In the genomic region with DNA sequence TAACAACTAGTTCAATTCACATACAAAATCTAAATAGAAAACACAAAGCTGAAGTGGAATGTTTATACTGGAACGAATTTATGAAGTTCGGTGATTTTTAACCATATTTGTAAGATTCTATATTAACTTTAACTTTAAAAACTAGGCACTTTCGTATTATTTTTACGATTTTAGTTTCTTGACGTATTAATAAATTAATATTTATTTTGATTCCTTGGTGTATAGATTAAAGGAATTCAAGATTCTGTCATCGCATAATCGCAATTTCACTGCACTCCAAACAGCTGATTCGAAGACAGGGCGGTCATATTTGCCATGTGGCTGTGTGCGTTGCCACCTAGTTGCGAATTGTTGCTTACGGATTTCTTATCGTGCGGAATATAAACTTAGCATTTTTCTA, we compare ENCODE assay signal across 5 fruit fly cellular contexts.
A peak's percentile ranks its signal among the peaks of the same experiment; 100 is the strongest.
TF ChIP-seq lines count a peak whose summit lies in the region.

A gene (minus strand): TSS at position 279 of the 400 bp plus-strand sequence.
A gene (plus strand): TSS at position 336 of the 400 bp plus-strand sequence.

TF ChIP-seq in whole organism, adult, 20 proteins besides CTCF, POLR2A, EP300 and RAD21 (continued from another document):
- TF ChIP-seq pad (GFP tag; optimal IDR thresholded peaks at IDR 0.05; lab: Kevin White, UChicago) (peak; percentile 72), CG33017 (tag; optimal IDR thresholded peaks at IDR 0.05; lab: Kevin White, UChicago) (peak; percentile 99), Clk (GFP tag; optimal IDR thresholded peaks at IDR 0.05; lab: Kevin White, UChicago) (peak; percentile 37)

TF ChIP-seq in whole organism, embryonic, 481 proteins besides CTCF, POLR2A, EP300 and RAD21 (continued from another document and continues in another):
- TF ChIP-seq CG12155 (GFP tag; optimal IDR thresholded peaks at IDR 0.05; lab: Kevin White, UChicago) (no peak), Mrtf (GFP tag; IDR thresholded peaks at IDR 0.05; lab: Robert Waterston, UW) (peak; percentile 88), lola (GFP tag; optimal IDR thresholded peaks at IDR 0.05; lab: Kevin White, UChicago) (peak in 1 of 3 experiments; percentile 88), tx (GFP tag; optimal IDR thresholded peaks at IDR 0.05; lab: Kevin White, UChicago) (peak; percentile 30), Ets65A (GFP tag; lab: Kevin White, UChicago) (no peak), CoRest (tag; optimal IDR thresholded peaks at IDR 0.05; lab: Kevin White, UChicago) (peak; percentile 96), Lpt (GFP tag; optimal IDR thresholded peaks at IDR 0.05; lab: Kevin White, UChicago) (no peak), Trl (optimal IDR thresholded peaks at IDR 0.05; lab: Kevin White, UChicago) (no peak), Trl (GFP tag; optimal IDR thresholded peaks at IDR 0.05; lab: Kevin White, UChicago) (peak; percentile 64), Dfd (GFP tag; optimal IDR thresholded peaks at IDR 0.05; lab: Kevin White, UChicago) (no peak), CG9876 (GFP tag; optimal IDR thresholded peaks at IDR 0.05; lab: Kevin White, UChicago) (no peak), D19A (tag; optimal IDR thresholded peaks at IDR 0.05; lab: Kevin White, UChicago) (peak; percentile 92), CG10959 (GFP tag; IDR thresholded peaks at IDR 0.05; lab: Robert Waterston, UW) (peak; percentile 55; the same call in 1 of the 2 replicates), br (optimal IDR thresholded peaks at IDR 0.05; lab: Kevin White, UChicago) (no peak), BtbVII (GFP tag; optimal IDR thresholded peaks at IDR 0.05; lab: Kevin White, UChicago) (no peak), CG15073 (GFP tag; optimal IDR thresholded peaks at IDR 0.05; lab: Kevin White, UChicago) (no peak), dimm (GFP tag; IDR thresholded peaks at IDR 0.05; lab: Robert Waterston, UW) (peak; percentile 70), CG3281 (GFP tag; optimal IDR thresholded peaks at IDR 0.05; lab: Kevin White, UChicago) (peak; percentile 100), CG11695 (GFP tag; IDR thresholded peaks at IDR 0.05; lab: Robert Waterston, UW) (peak; percentile 93), CG5245 (GFP tag; optimal IDR thresholded peaks at IDR 0.05; lab: Kevin White, UChicago) (peak; percentile 36), fd102C (GFP tag; optimal IDR thresholded peaks at IDR 0.05; lab: Kevin White, UChicago) (peak; percentile 28), Xbp1 (GFP tag; optimal IDR thresholded peaks at IDR 0.05; lab: Kevin White, UChicago) (peak; percentile 88), Awh (GFP tag; IDR thresholded peaks at IDR 0.05; lab: Robert Waterston, UW) (peak; percentile 95), chinmo (GFP tag; IDR thresholded peaks at IDR 0.05; lab: Robert Waterston, UW; ENCODE audit: partially characterized antibody) (no peak), Blimp-1 (GFP tag; optimal IDR thresholded peaks at IDR 0.05; lab: Kevin White, UChicago) (peak; percentile 88), ftz-f1 (GFP tag; optimal IDR thresholded peaks at IDR 0.05; lab: Kevin White, UChicago) (peak; percentile 27), Hand (GFP tag; optimal IDR thresholded peaks at IDR 0.05; lab: Kevin White, UChicago) (peak; percentile 87), gfzf (GFP tag; optimal IDR thresholded peaks at IDR 0.05; lab: Kevin White, UChicago) (peak; percentile 8), Ssrp (tag; optimal IDR thresholded peaks at IDR 0.05; lab: Kevin White, UChicago) (peak; percentile 92), CG13775 (GFP tag; optimal IDR thresholded peaks at IDR 0.05; lab: Kevin White, UChicago) (peak; percentile 87), ssp (GFP tag; IDR thresholded peaks at IDR 0.05; lab: Robert Waterston, UW) (peak; percentile 57)

TF ChIP-seq in whole organism, prepupa, 60 proteins besides CTCF, POLR2A, EP300 and RAD21 (continued from another document and continues in another):
- TF ChIP-seq Hr4 (GFP tag; optimal IDR thresholded peaks at IDR 0.05; lab: Kevin White, UChicago), result peak; percentile 94
- TF ChIP-seq CG8632 (GFP tag; optimal IDR thresholded peaks at IDR 0.05; lab: Kevin White, UChicago), result peak; percentile 96
- peak; percentile 76 for TF ChIP-seq Sox15 (GFP tag; optimal IDR thresholded peaks at IDR 0.05; lab: Kevin White, UChicago)
- TF ChIP-seq CG6808 (GFP tag; optimal IDR thresholded peaks at IDR 0.05; lab: Kevin White, UChicago), result peak; percentile 92
- peak; percentile 88 for TF ChIP-seq CG31627 (GFP tag; optimal IDR thresholded peaks at IDR 0.05; lab: Kevin White, UChicago)
- peak; percentile 96 for TF ChIP-seq dsx (GFP tag; optimal IDR thresholded peaks at IDR 0.05; lab: Kevin White, UChicago; ENCODE audit: poor library complexity, severe bottlenecking)
- TF ChIP-seq Eip75B (GFP tag; optimal IDR thresholded peaks at IDR 0.05; lab: Kevin White, UChicago), result peak; percentile 92
- peak; percentile 81 for TF ChIP-seq Ets21C (GFP tag; optimal IDR thresholded peaks at IDR 0.05; lab: Kevin White, UChicago)
- TF ChIP-seq Eip93F (GFP tag; optimal IDR thresholded peaks at IDR 0.05; lab: Kevin White, UChicago), result peak; percentile 45
- TF ChIP-seq ss (GFP tag; optimal IDR thresholded peaks at IDR 0.05; lab: Kevin White, UChicago), result peak; percentile 89 to 96
- no peak for TF ChIP-seq CG6854 (GFP tag; optimal IDR thresholded peaks at IDR 0.05; lab: Kevin White, UChicago)
- TF ChIP-seq eg (GFP tag; IDR thresholded peaks at IDR 0.05; lab: Robert Waterston, UW), result peak; percentile 99
- TF ChIP-seq CG8119 (GFP tag; IDR thresholded peaks at IDR 0.05; lab: Robert Waterston, UW), result peak; percentile 98
- TF ChIP-seq CG15336 (GFP tag; IDR thresholded peaks at IDR 0.05; lab: Robert Waterston, UW), result peak; percentile 99
- peak; percentile 75 for TF ChIP-seq CG11902 (GFP tag; optimal IDR thresholded peaks at IDR 0.05; lab: Kevin White, UChicago)
- peak; percentile 96 for TF ChIP-seq CG32006 (GFP tag; optimal IDR thresholded peaks at IDR 0.05; lab: Kevin White, UChicago)
- peak; percentile 93 for TF ChIP-seq lz (GFP tag; optimal IDR thresholded peaks at IDR 0.05; lab: Kevin White, UChicago)
- TF ChIP-seq OdsH (GFP tag; optimal IDR thresholded peaks at IDR 0.05; lab: Kevin White, UChicago), result peak; percentile 96
- peak; percentile 90 for TF ChIP-seq Sox102F (GFP tag; optimal IDR thresholded peaks at IDR 0.05; lab: Kevin White, UChicago)
- peak; percentile 98 for TF ChIP-seq CG6163 (GFP tag; IDR thresholded peaks at IDR 0.05; lab: Robert Waterston, UW)
- TF ChIP-seq svp (GFP tag; lab: Kevin White, UChicago), result peak; percentile 93
- peak in 1 of 2 experiments; percentile 80 for TF ChIP-seq salr (GFP tag; optimal IDR thresholded peaks at IDR 0.05; lab: Kevin White, UChicago)
- TF ChIP-seq esn (GFP tag; optimal IDR thresholded peaks at IDR 0.05; lab: Kevin White, UChicago), result peak; percentile 96
- peak; percentile 79 for TF ChIP-seq Blimp-1 (GFP tag; optimal IDR thresholded peaks at IDR 0.05; lab: Kevin White, UChicago)
- peak; percentile 98 for TF ChIP-seq Ets96B (tag; optimal IDR thresholded peaks at IDR 0.05; lab: Kevin White, UChicago)
- peak; percentile 99 for TF ChIP-seq Eip78C (GFP tag; lab: Kevin White, UChicago)
- TF ChIP-seq Hr38 (GFP tag; optimal IDR thresholded peaks at IDR 0.05; lab: Kevin White, UChicago), result no peak
- peak; percentile 91 for TF ChIP-seq CG9139 (GFP tag; optimal IDR thresholded peaks at IDR 0.05; lab: Kevin White, UChicago)
- no peak for TF ChIP-seq vri (GFP tag; optimal IDR thresholded peaks at IDR 0.05; lab: Kevin White, UChicago)
- TF ChIP-seq CG3032 (tag; optimal IDR thresholded peaks at IDR 0.05; lab: Kevin White, UChicago), result peak; percentile 98
- peak; percentile 94 for TF ChIP-seq CG10631 (GFP tag; optimal IDR thresholded peaks at IDR 0.05; lab: Kevin White, UChicago)
- peak; percentile 91 for TF ChIP-seq CG4318 (GFP tag; optimal IDR thresholded peaks at IDR 0.05; lab: Kevin White, UChicago)

TF ChIP-seq in whole organism, pupa, 21 proteins besides CTCF, POLR2A, EP300 and RAD21 (continued from another document):
- TF ChIP-seq CG9948 (tag; optimal IDR thresholded peaks at IDR 0.05; lab: Kevin White, UChicago) (peak; percentile 94), CG10348 (GFP tag; IDR thresholded peaks at IDR 0.05; lab: Robert Waterston, UW) (peak; percentile 71; the same call in 1 of the 2 replicates)

TF ChIP-seq in whole organism, wandering third instar larva, 38 proteins besides CTCF, POLR2A, EP300 and RAD21 (continued from another document):
- no peak for TF ChIP-seq jim (GFP tag; optimal IDR thresholded peaks at IDR 0.05; lab: Kevin White, UChicago)
- TF ChIP-seq dmrt93B (GFP tag; optimal IDR thresholded peaks at IDR 0.05; lab: Kevin White, UChicago), result peak; percentile 88
- peak; percentile 96 for TF ChIP-seq CG9705 (GFP tag; optimal IDR thresholded peaks at IDR 0.05; lab: Kevin White, UChicago)
- peak; percentile 70 for TF ChIP-seq CG32264 (GFP tag; optimal IDR thresholded peaks at IDR 0.05; lab: Kevin White, UChicago)
- TF ChIP-seq GATAd (GFP tag; optimal IDR thresholded peaks at IDR 0.05; lab: Kevin White, UChicago), result peak; percentile 53
- peak; percentile 88 for TF ChIP-seq Hnf4 (GFP tag; optimal IDR thresholded peaks at IDR 0.05; lab: Kevin White, UChicago)
- TF ChIP-seq HLH106 (tag; optimal IDR thresholded peaks at IDR 0.05; lab: Kevin White, UChicago), result peak; percentile 98
- no peak for TF ChIP-seq N (GFP tag; optimal IDR thresholded peaks at IDR 0.05; lab: Kevin White, UChicago)
- TF ChIP-seq sv (GFP tag; optimal IDR thresholded peaks at IDR 0.05; lab: Kevin White, UChicago), result peak; percentile 73
- no peak for TF ChIP-seq Dfd (GFP tag; optimal IDR thresholded peaks at IDR 0.05; lab: Kevin White, UChicago)
- TF ChIP-seq dsf (GFP tag; optimal IDR thresholded peaks at IDR 0.05; lab: Kevin White, UChicago; ENCODE audit: borderline replicate concordance), result peak; percentile 70
- peak; percentile 57 for TF ChIP-seq CrebA (GFP tag; optimal IDR thresholded peaks at IDR 0.05; lab: Kevin White, UChicago; ENCODE audit: borderline replicate concordance)
- TF ChIP-seq Abd-B (GFP tag; optimal IDR thresholded peaks at IDR 0.05; lab: Kevin White, UChicago), result no peak
- peak; percentile 50 for TF ChIP-seq Rel (GFP tag; optimal IDR thresholded peaks at IDR 0.05; lab: Kevin White, UChicago)
- peak; percentile 90 for TF ChIP-seq Rel (tag; optimal IDR thresholded peaks at IDR 0.05; lab: Kevin White, UChicago)
- peak; percentile 95 for TF ChIP-seq brk (GFP tag; optimal IDR thresholded peaks at IDR 0.05; lab: Kevin White, UChicago)
- TF ChIP-seq woc (GFP tag; optimal IDR thresholded peaks at IDR 0.05; lab: Kevin White, UChicago), result peak; percentile 82
- TF ChIP-seq Sp1 (GFP tag; optimal IDR thresholded peaks at IDR 0.05; lab: Kevin White, UChicago), result peak; percentile 98
